Worm (Caenorhabditis elegans) whole organism, late embryonic: ENCODE results near the gene arrd-8.

Experiments
- T23F11.4 ChIP-seq: fragments of 200-800 bp; sonication (Bioruptor generic); optimal IDR thresholded peaks from 2 replicates; lab custom pipeline; 2018; ENCODE audit warnings: mild to moderate bottlenecking, missing genetic modification characterization, missing compliant biosample characterization
- ama-1 ChIP-seq: fragments of 150-350 bp; optimal IDR thresholded peaks from 2 replicates; lab custom pipeline; 2014
- ceh-6 ChIP-seq: fragments of 200-800 bp; sonication (Bioruptor generic); optimal IDR thresholded peaks from 2 replicates; lab custom pipeline; 2018; ENCODE audit warnings: mild to moderate bottlenecking, missing genetic modification characterization, missing compliant biosample characterization
- hlh-8 ChIP-seq: sonication (generic microtip); optimal IDR thresholded peaks from 2 replicates; lab custom pipeline; 2016; ENCODE audit warnings: missing genotype, missing genetic modification characterization, missing compliant biosample characterization
- nfya-1 ChIP-seq: sonication (generic microtip); optimal IDR thresholded peaks from 2 replicates; lab custom pipeline; 2017; ENCODE audit warnings: missing genetic modification characterization, mild to moderate bottlenecking, missing compliant biosample characterization, antibody characterized with exemption, moderate library complexity
- nhr-11 ChIP-seq: fragments of 150-350 bp; optimal IDR thresholded peaks from 2 replicates; lab custom pipeline; 2014; ENCODE audit warnings: missing biosample characterization, missing genetic modification characterization
- pha-4 ChIP-seq: fragments of 150-350 bp; optimal IDR thresholded peaks from 2 replicates; lab custom pipeline; 2018; ENCODE audit warnings: missing biosample characterization, missing genetic modification reagents, missing genetic modification characterization
- unc-55 ChIP-seq: sonication (generic microtip); optimal IDR thresholded peaks from 2 replicates; lab custom pipeline; 2017; ENCODE audit warnings: missing biosample characterization, missing genetic modification reagents, missing genetic modification characterization
- unc-86 ChIP-seq: sonication (generic microtip); optimal IDR thresholded peaks from 2 replicates; lab custom pipeline; 2016; ENCODE audit warnings: missing genetic modification characterization, missing compliant biosample characterization
- ztf-16 ChIP-seq: sonication (generic microtip); optimal IDR thresholded peaks from 2 replicates; lab custom pipeline; 2017; ENCODE audit warnings: missing genetic modification characterization, missing compliant biosample characterization

ce11 chrII:12027697-12028245 lies 37.1 kb upstream of the arrd-8 start, which contains the start of gene Y17G7B.8:
- TF ChIP-seq T23F11.4 (GFP tag; lab: Kevin White, UChicago), result no peak
- no peak for TF ChIP-seq nfya-1
- no peak for TF ChIP-seq pha-4
- TF ChIP-seq ama-1 (lab: Kevin White, UChicago), result no peak
- no peak for TF ChIP-seq ztf-16 (tag; lab: Kevin White, UChicago)
- TF ChIP-seq hlh-8 (tag; lab: Kevin White, UChicago), result no peak
- TF ChIP-seq unc-55 (GFP tag; lab: Kevin White, UChicago), result no peak
- no peak for TF ChIP-seq unc-86 (tag; lab: Kevin White, UChicago)
- TF ChIP-seq nhr-11 (tag; lab: Kevin White, UChicago), result no peak
- TF ChIP-seq ceh-6 (GFP tag; lab: Kevin White, UChicago), result no peak
